Fruit fly (Drosophila melanogaster): ENCODE data around the gene Saf-B.

The Saf-B gene

DNA sequence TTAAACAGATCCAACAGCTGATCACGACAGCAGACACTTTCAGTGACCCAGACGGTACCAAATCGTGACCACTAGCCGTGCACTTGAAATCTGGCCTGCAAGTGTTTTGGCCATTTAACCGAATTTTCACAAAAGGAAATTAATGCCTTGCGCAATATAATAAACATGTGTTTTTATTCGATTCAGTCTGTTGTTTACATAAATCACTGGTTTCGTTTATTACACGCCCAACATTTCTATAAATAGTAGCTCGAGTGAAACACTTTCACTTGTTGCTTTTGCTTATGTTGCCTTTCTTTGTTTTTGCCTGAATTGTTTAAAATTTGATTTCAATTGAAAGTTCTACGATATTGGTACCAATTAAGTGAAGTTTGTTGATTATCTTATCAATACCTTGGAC lies 4.9 kb upstream of the Saf-B start:
- TF ChIP-seq Myc (optimal IDR thresholded peaks at IDR 0.05), result no peak

DNA sequence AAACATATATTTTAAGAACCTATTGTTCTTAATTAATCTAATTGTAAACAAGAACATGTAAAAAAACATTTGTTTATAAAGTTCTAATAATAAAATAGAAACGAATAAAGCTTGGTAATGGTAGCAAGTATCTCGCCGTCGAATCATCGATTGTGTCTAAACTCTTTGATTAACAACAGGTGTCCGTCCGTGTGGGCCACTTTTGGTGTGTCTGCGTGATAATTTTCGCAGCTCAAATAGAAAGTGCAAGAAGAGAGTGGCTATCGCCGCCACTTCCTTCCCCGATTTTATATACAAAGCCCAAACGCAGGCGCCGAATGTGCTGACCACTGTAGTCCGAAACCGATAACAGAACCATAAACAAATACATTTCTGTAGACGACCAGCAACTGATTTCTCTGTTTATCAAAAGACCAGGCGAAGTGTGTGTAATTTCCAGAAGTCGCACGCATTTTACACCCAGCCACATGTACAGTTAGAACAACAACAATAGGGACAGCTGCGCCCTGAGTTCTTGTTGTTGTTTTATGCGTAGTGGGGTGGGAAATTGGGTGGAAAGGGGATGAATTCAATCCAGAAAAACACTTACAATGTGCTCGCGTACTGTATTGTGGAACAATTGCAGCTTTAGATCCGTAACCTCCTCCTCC lies 4.2 kb upstream of the Saf-B start:
- TF ChIP-seq fru (GFP tag; optimal IDR thresholded peaks at IDR 0.05) (no peak), brk (GFP tag; optimal IDR thresholded peaks at IDR 0.05) (no peak), tai (GFP tag; optimal IDR thresholded peaks at IDR 0.05) (no peak), CrebA (GFP tag; optimal IDR thresholded peaks at IDR 0.05; ENCODE audit: borderline replicate concordance) (no peak), HLH106 (tag; optimal IDR thresholded peaks at IDR 0.05) (no peak), lola (GFP tag; optimal IDR thresholded peaks at IDR 0.05) (no peak), Mio (GFP tag; optimal IDR thresholded peaks at IDR 0.05) (no peak), sage (GFP tag; optimal IDR thresholded peaks at IDR 0.05) (no peak), usp (GFP tag; optimal IDR thresholded peaks at IDR 0.05) (no peak), dsf (GFP tag; optimal IDR thresholded peaks at IDR 0.05; ENCODE audit: borderline replicate concordance) (no peak), woc (GFP tag; optimal IDR thresholded peaks at IDR 0.05) (no peak), jim (GFP tag; optimal IDR thresholded peaks at IDR 0.05) (no peak), CG32264 (GFP tag; optimal IDR thresholded peaks at IDR 0.05) (no peak), CG9705 (GFP tag; optimal IDR thresholded peaks at IDR 0.05) (no peak), Hr83 (GFP tag; optimal IDR thresholded peaks at IDR 0.05; ENCODE audit: poor library complexity, severe bottlenecking) (no peak), br (GFP tag; optimal IDR thresholded peaks at IDR 0.05) (no peak), Sp1 (GFP tag; optimal IDR thresholded peaks at IDR 0.05) (no peak), Vsx2 (GFP tag; optimal IDR thresholded peaks at IDR 0.05; ENCODE audit: partially characterized antibody) (no peak), ey (GFP tag; optimal IDR thresholded peaks at IDR 0.05) (no peak), pan (optimal IDR thresholded peaks at IDR 0.05) (no peak)

dm6 chr3R:24813637-24814301 lies 3.5 kb upstream of the Saf-B start, which contains the start of the genes lili and CG34150:
Gene lili (minus strand): TSS chr3R:24814012.
Gene CG34150 (plus strand): TSS chr3R:24814262.
- peak in 1 of 2 experiments; percentile 87 for TF ChIP-seq foxo (GFP tag; optimal IDR thresholded peaks at IDR 0.05)
- TF ChIP-seq Hr78 (GFP tag; optimal IDR thresholded peaks at IDR 0.05), result no peak
- peak; percentile 59 for TF ChIP-seq psq (GFP tag; optimal IDR thresholded peaks at IDR 0.05)
- TF ChIP-seq sv (GFP tag; optimal IDR thresholded peaks at IDR 0.05), result peak; percentile 72
- TF ChIP-seq CG32264 (GFP tag; optimal IDR thresholded peaks at IDR 0.05), result peak; percentile 46
- peak; percentile 78 for TF ChIP-seq rgr (GFP tag; optimal IDR thresholded peaks at IDR 0.05)
- TF ChIP-seq Jra (GFP tag; optimal IDR thresholded peaks at IDR 0.05), result no peak
- TF ChIP-seq Sp1 (GFP tag; optimal IDR thresholded peaks at IDR 0.05), result peak; percentile 67
- TF ChIP-seq HLH106 (tag; optimal IDR thresholded peaks at IDR 0.05), result peak; percentile 77
- peak; percentile 81 for TF ChIP-seq GATAd (GFP tag; optimal IDR thresholded peaks at IDR 0.05)
- peak; percentile 89 for TF ChIP-seq brk (GFP tag; optimal IDR thresholded peaks at IDR 0.05)
- TF ChIP-seq Rel (GFP tag; optimal IDR thresholded peaks at IDR 0.05), result no peak
- peak; percentile 36 for TF ChIP-seq Rel (tag; optimal IDR thresholded peaks at IDR 0.05)
- TF ChIP-seq fru (GFP tag; optimal IDR thresholded peaks at IDR 0.05), result peak; percentile 70
- no peak for TF ChIP-seq CrebA (GFP tag; optimal IDR thresholded peaks at IDR 0.05; ENCODE audit: borderline replicate concordance)
- peak; percentile 79 for TF ChIP-seq ey (GFP tag; optimal IDR thresholded peaks at IDR 0.05)
- peak; percentile 55 for TF ChIP-seq CG9705 (GFP tag; optimal IDR thresholded peaks at IDR 0.05)
- no peak for TF ChIP-seq sage (GFP tag; optimal IDR thresholded peaks at IDR 0.05)
- TF ChIP-seq usp (GFP tag; optimal IDR thresholded peaks at IDR 0.05), result no peak
- TF ChIP-seq dmrt93B (GFP tag; optimal IDR thresholded peaks at IDR 0.05), result no peak
- TF ChIP-seq OdsH (GFP tag; optimal IDR thresholded peaks at IDR 0.05), result peak; percentile 64
- peak; percentile 63 for TF ChIP-seq Hr83 (GFP tag; optimal IDR thresholded peaks at IDR 0.05; ENCODE audit: poor library complexity, severe bottlenecking)
- TF ChIP-seq tai (GFP tag; optimal IDR thresholded peaks at IDR 0.05), result no peak
- peak; percentile 74 for TF ChIP-seq woc (GFP tag; optimal IDR thresholded peaks at IDR 0.05)
- peak; percentile 67 for TF ChIP-seq br (GFP tag; optimal IDR thresholded peaks at IDR 0.05)
- no peak for TF ChIP-seq N (GFP tag; optimal IDR thresholded peaks at IDR 0.05)
- TF ChIP-seq Hnf4 (GFP tag; optimal IDR thresholded peaks at IDR 0.05), result peak; percentile 89
- peak; percentile 81 for TF ChIP-seq h (GFP tag; optimal IDR thresholded peaks at IDR 0.05)
- TF ChIP-seq dsf (GFP tag; optimal IDR thresholded peaks at IDR 0.05; ENCODE audit: borderline replicate concordance), result peak; percentile 80
